Worm (Caenorhabditis elegans) whole organism, mixed stage, embryonic: ENCODE measurements around the gene Y69A2AR.19.

Source experiments
- elt-3 ChIP-seq: fragments of 150-350 bp; optimal IDR thresholded peaks from 2 replicates; lab custom pipeline; 2014; ENCODE audit warnings: missing biosample characterization, missing genetic modification characterization
- lin-13 ChIP-seq: fragments of 150-350 bp; optimal IDR thresholded peaks from 2 replicates; lab custom pipeline; 2014; ENCODE audit warnings: missing biosample characterization, missing genetic modification characterization
- nhr-12 ChIP-seq: fragments of 150-350 bp; optimal IDR thresholded peaks from 2 replicates; lab custom pipeline; 2014; ENCODE audit warnings: missing biosample characterization, missing genetic modification characterization
- pha-4 ChIP-seq: fragments of 150-350 bp; optimal IDR thresholded peaks from 2 replicates; lab custom pipeline; 2018; ENCODE audit warnings: missing biosample characterization, missing genetic modification reagents, missing genetic modification characterization
- snpc-4 ChIP-seq: fragments of 150-350 bp; optimal IDR thresholded peaks from 2 replicates; lab custom pipeline; 2014; ENCODE audit warnings: missing biosample characterization, missing genetic modification characterization

- TF ChIP-seq snpc-4 (tag; lab: Kevin White, UChicago), result no peak
- TF ChIP-seq lin-13 (tag; lab: Kevin White, UChicago), result no peak
- no peak for TF ChIP-seq elt-3
- no peak for TF ChIP-seq nhr-12 (tag; lab: Kevin White, UChicago)
- no peak for TF ChIP-seq pha-4
Observed at ce11 chrIV:2507824-2508223, 19.2 kb downstream of the Y69A2AR.19 start, which contains the start of gene Y69A2AR.22.
